Fruit fly (Drosophila melanogaster) S2 (cell line): ENCODE measurements around the gene aurA.

Experiments used
- CG8478 ChIP-seq: fragments of >200 bp; optimal IDR thresholded peaks from 2 replicates; lab custom pipeline; 2018
- CTCF ChIP-seq, 2 experiments: fragments of >200 bp; optimal IDR thresholded peaks; 2 replicates each; lab custom pipeline; 2018

DNA sequence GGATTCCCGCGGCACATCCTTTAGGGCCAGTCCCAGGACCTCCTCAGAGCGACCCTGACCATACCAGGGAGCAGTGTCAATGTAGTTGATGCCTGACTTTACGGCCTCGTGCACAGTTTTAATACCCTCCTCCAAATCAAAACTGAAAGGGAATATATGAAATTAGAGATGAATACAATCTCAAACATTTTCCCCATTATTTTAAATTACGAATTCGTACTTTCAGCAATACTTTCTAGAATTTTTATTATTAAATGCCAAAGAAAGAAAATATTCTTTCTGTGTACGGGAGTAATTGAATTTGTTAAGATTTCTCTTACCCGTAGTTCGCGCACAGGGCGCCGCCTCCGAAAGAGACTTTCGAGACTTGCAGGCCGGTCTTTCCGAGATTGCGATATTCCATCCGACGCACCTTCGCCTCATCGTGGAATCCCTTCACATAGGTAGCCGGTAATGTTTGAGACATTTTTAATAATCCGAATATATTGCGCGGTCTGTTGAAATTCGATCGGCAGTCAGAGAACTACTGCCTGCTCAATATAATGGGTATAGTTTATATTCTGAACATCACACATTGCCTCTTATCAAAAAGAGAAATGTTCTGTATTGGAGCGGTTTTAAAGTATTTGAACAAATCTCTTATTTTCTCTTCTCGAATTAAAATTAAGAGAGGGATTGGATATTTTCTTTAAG lies 17.1 kb downstream of the aurA start, which contains the start of gene CG18547:
- TF ChIP-seq CG8478 (lab: Kevin White, UChicago) (no peak), CTCF (optimal IDR thresholded peaks at IDR 0.05; lab: Kevin White, UChicago) (no peak)
